Fruit fly (Drosophila melanogaster) whole organism, prepupa: ENCODE results near the gene tx.

Experiments used
- Blimp-1 ChIP-seq: fragments of 200-800 bp; sonication (Bioruptor generic); optimal IDR thresholded peaks from 3 replicates; lab custom pipeline; 2017; ENCODE audit warnings: missing biosample characterization, missing genetic modification characterization, mild to moderate bottlenecking, moderate library complexity, missing genetic modification reagents
- CG3919 ChIP-seq: fragments of 200-800 bp; sonication (Bioruptor generic); optimal IDR thresholded peaks from 3 replicates; lab custom pipeline; 2016; ENCODE audit warnings: missing biosample characterization, missing genetic modification characterization
- CG8319 ChIP-seq: fragments of 200-800 bp; sonication (Bioruptor generic); optimal IDR thresholded peaks from 3 replicates; lab custom pipeline; 2016; ENCODE audit warnings: missing biosample characterization, missing genetic modification characterization
- Eip78C ChIP-seq: fragments of 200-800 bp; sonication (Bioruptor generic); peaks from one replicate; lab custom pipeline; 2016; ENCODE audit warnings: missing biosample characterization, missing genetic modification characterization
- Hr38 ChIP-seq: sonication (Bioruptor generic); optimal IDR thresholded peaks from 2 replicates; lab custom pipeline; 2016; ENCODE audit warnings: missing biosample characterization, missing genetic modification characterization
- Lpt ChIP-seq: fragments of 200-800 bp; sonication (Bioruptor generic); optimal IDR thresholded peaks from 3 replicates; lab custom pipeline; 2016; ENCODE audit warnings: missing biosample characterization, missing genetic modification characterization
- cyc ChIP-seq: fragments of 200-800 bp; sonication (Bioruptor generic); optimal IDR thresholded peaks from 3 replicates; lab custom pipeline; 2016; ENCODE audit warnings: missing biosample characterization, missing genetic modification characterization
- fd59A ChIP-seq: fragments of 200-800 bp; sonication (Bioruptor generic); optimal IDR thresholded peaks from 2 replicates; lab custom pipeline; 2017; ENCODE audit warnings: missing biosample characterization, mild to moderate bottlenecking, missing genetic modification characterization, missing genetic modification reagents
- net ChIP-seq: fragments of 200-800 bp; sonication (Bioruptor generic); optimal IDR thresholded peaks from 3 replicates; lab custom pipeline; 2016; ENCODE audit warnings: missing biosample characterization, missing genetic modification characterization
- salr ChIP-seq, 2 experiments: fragments of 200-800 bp; sonication (Bioruptor generic); optimal IDR thresholded peaks; 3 replicates each; lab custom pipeline; 2016 to 2018; ENCODE audit warnings: missing biosample characterization in 2 of 2, missing genetic modification characterization in 2 of 2, mild to moderate bottlenecking in 1 of 2
- ss ChIP-seq, 2 experiments: fragments of 200-800 bp; sonication (Bioruptor generic); optimal IDR thresholded peaks; 2 replicates in 1 of 2; 3 replicates in 1 of 2; lab custom pipeline; 2017 to 2018; ENCODE audit warnings: mild to moderate bottlenecking in 2 of 2, missing biosample characterization in 2 of 2, missing genetic modification characterization in 2 of 2, moderate library complexity in 1 of 2

DNA sequence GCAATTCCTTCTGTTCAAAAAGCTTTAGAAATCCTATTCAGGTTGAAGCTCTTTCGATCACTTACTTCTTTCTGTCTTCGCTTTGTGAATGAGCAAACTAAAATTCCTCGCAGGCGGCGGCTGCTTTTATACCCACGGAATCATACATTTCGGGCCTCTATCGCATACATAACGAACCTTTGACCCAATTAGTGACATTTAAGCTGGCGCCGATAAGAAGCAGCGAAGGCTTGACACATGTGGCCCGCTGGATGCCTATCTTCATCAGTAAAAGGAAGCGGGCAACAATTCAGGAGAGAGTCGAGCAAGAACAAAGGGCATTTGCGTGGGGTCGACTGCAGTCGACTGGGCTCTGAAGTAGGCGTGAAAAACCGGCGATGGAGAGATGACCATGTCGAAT lies 14.9 kb upstream of the tx start, which contains the start of gene CG34291:
- TF ChIP-seq ss (GFP tag; optimal IDR thresholded peaks at IDR 0.05; lab: Kevin White, UChicago) (no peak), Blimp-1 (no peak), CG8319 (GFP tag; lab: Kevin White, UChicago) (no peak), salr (GFP tag; optimal IDR thresholded peaks at IDR 0.05; lab: Kevin White, UChicago) (no peak), Eip78C (GFP tag; lab: Kevin White, UChicago) (no peak), CG3919 (GFP tag; lab: Kevin White, UChicago) (no peak), fd59A (GFP tag; lab: Kevin White, UChicago) (no peak), Hr38 (GFP tag; lab: Kevin White, UChicago) (no peak), cyc (GFP tag; lab: Kevin White, UChicago) (no peak), net (GFP tag; lab: Kevin White, UChicago) (no peak), Lpt (GFP tag; lab: Kevin White, UChicago) (no peak)
